Worm (Caenorhabditis elegans) whole organism, L4 larva: ENCODE measurements around the gene M02B1.3.
"Not testable (repeated sequence)": the region's sequence is repeated elsewhere in the genome, so short reads cannot be mapped to it uniquely, and the experiment has no call there.

Experiments
- D1046.2 ChIP-seq: fragments of 200-800 bp; sonication (Bioruptor generic); IDR thresholded peaks from 2 replicates; pipeline ENCODE4 v1.3.6; 2022; ENCODE audit warnings: missing genetic modification characterization, missing compliant biosample characterization
- F26F4.8 ChIP-seq: fragments of 200-800 bp; sonication (Bioruptor generic); conservative IDR thresholded peaks from 2 replicates; pipeline ENCODE4 v1.3.6; 2022; ENCODE audit warnings: missing genetic modification characterization, missing compliant biosample characterization
- F44E2.7 ChIP-seq: fragments of 200-800 bp; sonication (Bioruptor generic); IDR thresholded peaks from 2 replicates; pipeline ENCODE4 v2.1.2; 2022; ENCODE audit warnings: missing genetic modification characterization, missing compliant biosample characterization
- F49E8.2 ChIP-seq: sonication (generic microtip); optimal IDR thresholded peaks from 2 replicates; lab custom pipeline; 2016; ENCODE audit warnings: missing compliant biosample characterization, mild to moderate bottlenecking, missing genetic modification characterization, borderline replicate concordance
- aha-1 ChIP-seq: fragments of 150-350 bp; peaks from one replicate; lab custom pipeline; 2014; ENCODE audit warnings: missing biosample characterization, missing genetic modification characterization
- ceh-20 ChIP-seq: fragments of 200-800 bp; sonication (Bioruptor generic); IDR thresholded peaks from 2 replicates; pipeline ENCODE4 v1.3.6; 2022; ENCODE audit warnings: missing genetic modification reagents, missing genetic modification characterization, missing compliant biosample characterization
- ceh-44 ChIP-seq: fragments of 200-800 bp; sonication (Bioruptor generic); IDR thresholded peaks from 2 replicates; pipeline ENCODE4 v1.3.6; 2022; ENCODE audit warnings: missing genetic modification reagents, missing genetic modification characterization, missing compliant biosample characterization
- cey-2 ChIP-seq: sonication (generic microtip); optimal IDR thresholded peaks from 3 replicates; lab custom pipeline; 2017; ENCODE audit warnings: missing genetic modification characterization, mild to moderate bottlenecking, missing compliant biosample characterization, antibody characterized with exemption, borderline replicate concordance; ENCODE audit not compliant: insufficient read depth
- ctbp-1 ChIP-seq: fragments of 200-800 bp; sonication (Bioruptor generic); IDR thresholded peaks from 2 replicates; pipeline ENCODE4 v1.3.6; 2022; ENCODE audit warnings: missing genetic modification reagents, missing genetic modification characterization, missing compliant biosample characterization
- daf-16 ChIP-seq, 3 experiments: sonication (generic microtip); optimal IDR thresholded peaks; 2 replicates each; lab custom pipeline; 2016 to 2017; ENCODE audit warnings: missing genetic modification characterization in 3 of 3, missing genetic modification reagents in 3 of 3, mild to moderate bottlenecking in 2 of 3, missing compliant biosample characterization in 2 of 3, missing biosample characterization in 1 of 3, moderate library complexity in 1 of 3
- daf-19 ChIP-seq: fragments of 200-800 bp; sonication (Bioruptor generic); conservative IDR thresholded peaks from 2 replicates; pipeline ENCODE4 v1.3.6; 2022; ENCODE audit warnings: missing genetic modification characterization, missing compliant biosample characterization
- daf-8 ChIP-seq: fragments of 200-800 bp; sonication (Bioruptor generic); IDR thresholded peaks from 2 replicates; pipeline ENCODE4 v1.3.6; 2022; ENCODE audit warnings: missing genetic modification characterization, missing compliant biosample characterization
- dmd-6 ChIP-seq: fragments of 200-800 bp; sonication (Bioruptor generic); IDR thresholded peaks from 2 replicates; pipeline ENCODE4 v1.3.6; 2022; ENCODE audit warnings: missing genetic modification reagents, missing genetic modification characterization, missing compliant biosample characterization
- dmd-9 ChIP-seq: fragments of 200-800 bp; sonication (Bioruptor generic); IDR thresholded peaks from 2 replicates; pipeline ENCODE4 v1.3.6; 2022; ENCODE audit warnings: missing genetic modification reagents, missing genetic modification characterization, missing compliant biosample characterization
- dve-1 ChIP-seq: sonication (generic microtip); optimal IDR thresholded peaks from 2 replicates; lab custom pipeline; 2017; ENCODE audit warnings: antibody characterized with exemption, mild to moderate bottlenecking, missing genetic modification characterization, missing compliant biosample characterization; ENCODE audit not compliant: insufficient read depth
- fkh-10 ChIP-seq: fragments of 150-350 bp; optimal IDR thresholded peaks from 2 replicates; lab custom pipeline; 2014; ENCODE audit warnings: missing biosample characterization, missing genetic modification reagents, missing genetic modification characterization
- fos-1 ChIP-seq: fragments of 150-350 bp; optimal IDR thresholded peaks from 2 replicates; lab custom pipeline; 2014; ENCODE audit warnings: missing biosample characterization, missing genetic modification characterization
- gei-8 ChIP-seq: fragments of 200-800 bp; sonication (Bioruptor generic); optimal IDR thresholded peaks from 2 replicates; lab custom pipeline; 2018; ENCODE audit warnings: mild to moderate bottlenecking, missing genetic modification characterization, missing compliant biosample characterization
- hif-1 ChIP-seq, 2 experiments: sonication (generic microtip); optimal IDR thresholded peaks; 2 replicates each; lab custom pipeline; 2016 to 2017; ENCODE audit warnings: missing compliant biosample characterization in 2 of 2, missing genetic modification characterization in 2 of 2, missing genetic modification reagents in 2 of 2, missing genotype in 2 of 2, mild to moderate bottlenecking in 1 of 2
- hlh-11 ChIP-seq: fragments of 200-800 bp; sonication (Bioruptor generic); optimal IDR thresholded peaks from 2 replicates; lab custom pipeline; 2018; ENCODE audit warnings: mild to moderate bottlenecking, missing genetic modification characterization, missing compliant biosample characterization
- lim-7 ChIP-seq: fragments of 200-800 bp; sonication (Bioruptor generic); IDR thresholded peaks from 2 replicates; pipeline ENCODE4 v1.3.6; 2022; ENCODE audit warnings: missing genetic modification characterization, missing compliant biosample characterization
- lin-15B ChIP-seq: fragments of 150-350 bp; sonication (generic microtip); optimal IDR thresholded peaks from 3 replicates; lab custom pipeline; 2014; ENCODE audit warnings: missing biosample characterization, missing genetic modification characterization
- lin-38 ChIP-seq: fragments of 200-800 bp; sonication (Bioruptor generic); IDR thresholded peaks from 2 replicates; pipeline ENCODE4 v1.3.6; 2022; ENCODE audit warnings: missing genetic modification reagents, missing genetic modification characterization, missing compliant biosample characterization
- lin-39 ChIP-seq: fragments of 150-350 bp; optimal IDR thresholded peaks from 2 replicates; lab custom pipeline; 2014; ENCODE audit warnings: missing biosample characterization, missing genetic modification reagents, missing genetic modification characterization
- lsy-2 ChIP-seq, 2 experiments: fragments of 150-350 bp in 1 of 2; sonication (generic microtip) in 1 of 2; optimal IDR thresholded peaks; 2 replicates each; lab custom pipeline; 2014 to 2017; ENCODE audit warnings: missing biosample characterization in 2 of 2, missing genetic modification characterization in 2 of 2
- madf-5 ChIP-seq, 2 experiments: fragments of 200-800 bp; sonication (Bioruptor generic); IDR thresholded peaks; 2 replicates each; pipeline ENCODE4 v1.3.6; 2022; ENCODE audit warnings: missing compliant biosample characterization in 2 of 2, missing genetic modification characterization in 2 of 2
- mes-2 ChIP-seq: sonication (generic microtip); optimal IDR thresholded peaks from 2 replicates; lab custom pipeline; 2016; ENCODE audit warnings: missing genotype, mild to moderate bottlenecking, missing genetic modification characterization, missing compliant biosample characterization; ENCODE audit not compliant: poor library complexity, severe bottlenecking
- nhr-10 ChIP-seq: fragments of 150-350 bp; optimal IDR thresholded peaks from 2 replicates; lab custom pipeline; 2014; ENCODE audit warnings: missing biosample characterization, missing genetic modification characterization
- nhr-102 ChIP-seq: sonication (generic microtip); optimal IDR thresholded peaks from 2 replicates; lab custom pipeline; 2016; ENCODE audit warnings: mild to moderate bottlenecking, missing genetic modification characterization, moderate library complexity, missing compliant biosample characterization
- nhr-237 ChIP-seq: sonication (generic microtip); optimal IDR thresholded peaks from 2 replicates; lab custom pipeline; 2017; ENCODE audit warnings: missing biosample characterization, missing genetic modification characterization
- nhr-25 ChIP-seq: sonication (generic microtip); optimal IDR thresholded peaks from 2 replicates; lab custom pipeline; 2017; ENCODE audit warnings: missing genetic modification characterization, mild to moderate bottlenecking, missing compliant biosample characterization, antibody characterized with exemption, moderate library complexity, borderline replicate concordance; ENCODE audit not compliant: insufficient read depth
- nhr-28 ChIP-seq: fragments of 150-350 bp; optimal IDR thresholded peaks from 2 replicates; lab custom pipeline; 2014; ENCODE audit warnings: missing biosample characterization, missing genetic modification characterization
- nhr-41 ChIP-seq: fragments of 200-800 bp; sonication (Bioruptor generic); IDR thresholded peaks from 2 replicates; pipeline ENCODE4 v1.3.6; 2022; ENCODE audit warnings: missing genetic modification reagents, missing genetic modification characterization, missing compliant biosample characterization
- nhr-42 ChIP-seq: fragments of 200-800 bp; sonication (Bioruptor generic); IDR thresholded peaks from 2 replicates; pipeline ENCODE4 v1.3.6; 2022; ENCODE audit warnings: missing genetic modification characterization, missing compliant biosample characterization
- nhr-48 ChIP-seq: sonication (generic microtip); optimal IDR thresholded peaks from 2 replicates; lab custom pipeline; 2016; ENCODE audit warnings: mild to moderate bottlenecking, missing genetic modification characterization, missing compliant biosample characterization
- pqm-1 ChIP-seq: sonication (generic microtip); optimal IDR thresholded peaks from 2 replicates; lab custom pipeline; 2017; ENCODE audit warnings: missing biosample characterization, missing genetic modification characterization
- set-16 ChIP-seq: fragments of 200-800 bp; sonication (Bioruptor generic); IDR thresholded peaks from 2 replicates; pipeline ENCODE4 v1.3.6; 2022; ENCODE audit warnings: missing genetic modification reagents, missing genetic modification characterization, missing compliant biosample characterization
- spr-1 ChIP-seq: sonication (generic microtip); optimal IDR thresholded peaks from 2 replicates; lab custom pipeline; 2016; ENCODE audit warnings: mild to moderate bottlenecking, missing genetic modification characterization, missing compliant biosample characterization
- tra-1 ChIP-seq: fragments of 200-800 bp; sonication (Bioruptor generic); IDR thresholded peaks from 2 replicates; pipeline ENCODE4 v1.3.6; 2022; ENCODE audit warnings: missing genetic modification reagents, missing genetic modification characterization, missing compliant biosample characterization
- unc-130 ChIP-seq: sonication (generic microtip); optimal IDR thresholded peaks from 2 replicates; lab custom pipeline; 2016; ENCODE audit warnings: missing genetic modification reagents, missing genetic modification characterization, missing compliant biosample characterization
- unc-62 ChIP-seq, 3 experiments: fragments of 150-350 bp in 1 of 3; sonication (generic microtip); optimal IDR thresholded peaks in 2 of 3; peaks in 1 of 3; 1 replicate in 1 of 3; 2 replicates in 2 of 3; lab custom pipeline; 2014 to 2017; ENCODE audit warnings: missing biosample characterization in 3 of 3, missing genetic modification characterization in 3 of 3, missing genetic modification reagents in 3 of 3, missing genotype in 1 of 3
- zag-1 ChIP-seq: fragments of 150-350 bp; optimal IDR thresholded peaks from 2 replicates; lab custom pipeline; 2014; ENCODE audit warnings: missing biosample characterization, missing genetic modification characterization
- zfp-2 ChIP-seq: sonication (generic microtip); optimal IDR thresholded peaks from 2 replicates; lab custom pipeline; 2016; ENCODE audit warnings: mild to moderate bottlenecking, missing genetic modification characterization, missing compliant biosample characterization
- zfp-3 ChIP-seq: fragments of 200-800 bp; sonication (Bioruptor generic); conservative IDR thresholded peaks from 2 replicates; pipeline ENCODE4 v1.3.6; 2022; ENCODE audit warnings: missing genetic modification reagents, missing genetic modification characterization, missing compliant biosample characterization
- ztf-7 ChIP-seq: fragments of 150-350 bp; optimal IDR thresholded peaks from 2 replicates; lab custom pipeline; 2014; ENCODE audit warnings: missing biosample characterization, missing genetic modification characterization

Gene M02B1.3

DNA sequence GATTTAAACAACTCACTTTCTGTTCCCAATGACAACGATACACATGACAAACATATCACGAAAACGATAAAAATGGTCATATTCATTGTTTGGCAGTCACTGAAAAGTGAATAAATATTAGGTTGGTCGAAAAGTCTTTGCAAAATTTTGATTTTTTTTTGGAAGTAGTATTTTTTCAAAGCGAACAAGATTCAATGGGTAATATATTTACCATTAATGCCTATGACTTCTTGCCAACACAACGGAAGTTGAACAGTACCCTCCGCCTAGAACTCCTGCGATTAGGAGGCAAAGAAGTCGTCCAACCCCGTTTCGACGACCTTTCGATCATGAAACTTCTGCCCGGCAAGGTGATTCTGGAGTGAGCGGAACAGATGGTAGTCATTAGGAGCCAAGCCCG lies 39.0 kb downstream of the M02B1.3 start, which contains the start of gene ZK896.1:
Gene ZK896.1, minus strand, starts transcription at position 101 of the 400 bp plus-strand sequence.
- not testable (repeated sequence) for TF ChIP-seq D1046.2; ctbp-1; unc-130 (GFP tag; lab: Kevin White, UChicago)

- peak; percentile 32; the same call in 1 of the 2 replicates for TF ChIP-seq dmd-6
- no peak for TF ChIP-seq lin-15B
- no peak for TF ChIP-seq zfp-3
- no peak for TF ChIP-seq daf-16 (GFP tag; optimal IDR thresholded peaks at IDR 0.05; lab: Kevin White, UChicago)
- TF ChIP-seq daf-16 (tag; optimal IDR thresholded peaks at IDR 0.05; lab: Kevin White, UChicago), result peak; percentile 46
- TF ChIP-seq madf-5 (GFP tag; IDR thresholded peaks at IDR 0.05; lab: Robert Waterston, UW), result no peak
- TF ChIP-seq aha-1 (tag; lab: Kevin White, UChicago), result peak; percentile 12
- peak; percentile 24 for TF ChIP-seq nhr-28 (tag; lab: Kevin White, UChicago)
- peak; percentile 64 for TF ChIP-seq pqm-1
Observed at ce11 chrIV:12876558-12876957, 40.2 kb downstream of the M02B1.3 start.

DNA sequence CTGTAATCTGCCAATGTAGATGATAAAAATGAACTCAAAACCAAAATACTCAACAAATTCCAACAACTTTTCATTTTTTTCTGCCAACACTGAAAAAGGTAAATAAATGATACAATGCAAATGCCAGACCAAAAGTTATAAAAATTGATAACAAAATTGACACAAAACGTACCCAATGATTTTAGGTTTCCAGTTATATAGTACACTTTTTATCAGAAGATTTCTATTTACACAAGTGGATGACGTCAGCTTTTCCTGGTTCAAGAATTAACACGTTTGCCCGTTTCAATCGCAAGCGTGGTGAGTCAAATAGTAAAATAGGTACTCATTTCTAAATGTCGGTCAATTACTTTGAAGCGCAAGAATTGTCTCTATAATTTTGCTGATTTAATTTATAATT lies 43.2 kb downstream of the M02B1.3 start, which contains the start of gene ZK896.5:
Gene ZK896.5, minus strand, starts transcription at position 89 of the 400 bp plus-strand sequence.
- TF ChIP-seq lin-15B, result no peak
- peak; percentile 13 for TF ChIP-seq nhr-28 (tag; lab: Kevin White, UChicago)
- peak in 1 of 2 experiments; percentile 9 for TF ChIP-seq unc-62 (GFP tag; optimal IDR thresholded peaks at IDR 0.05 in 1 of 2; lab: Kevin White, UChicago)
- TF ChIP-seq unc-62 (tag; optimal IDR thresholded peaks at IDR 0.05; lab: Kevin White, UChicago), result no peak
- no peak for TF ChIP-seq lin-39 (tag; lab: Kevin White, UChicago)
- TF ChIP-seq ctbp-1, result no peak
- TF ChIP-seq lsy-2 (tag; optimal IDR thresholded peaks at IDR 0.05; lab: Kevin White, UChicago), result no peak
- TF ChIP-seq hif-1 (tag; optimal IDR thresholded peaks at IDR 0.05; lab: Kevin White, UChicago), result no peak
- TF ChIP-seq nhr-102, result no peak
- TF ChIP-seq fos-1 (tag; lab: Kevin White, UChicago), result no peak
- no peak for TF ChIP-seq daf-19
- no peak for TF ChIP-seq nhr-42 (GFP tag; lab: Robert Waterston, UW)
- peak; percentile 45 for TF ChIP-seq pqm-1
- TF ChIP-seq F49E8.2, result no peak
- peak; percentile 74 for TF ChIP-seq nhr-48 (tag; lab: Kevin White, UChicago)
- TF ChIP-seq daf-16 (GFP tag; optimal IDR thresholded peaks at IDR 0.05; lab: Kevin White, UChicago), result no peak
- peak; percentile 65 for TF ChIP-seq daf-16 (tag; optimal IDR thresholded peaks at IDR 0.05; lab: Kevin White, UChicago)
- TF ChIP-seq ceh-20, result no peak
- TF ChIP-seq aha-1 (tag; lab: Kevin White, UChicago), result peak; percentile 44
- no peak for TF ChIP-seq lin-38 (GFP tag; lab: Robert Waterston, UW)
- no peak for TF ChIP-seq set-16 (GFP tag; lab: Robert Waterston, UW)
- TF ChIP-seq tra-1 (GFP tag; lab: Robert Waterston, UW), result no peak
- no peak for TF ChIP-seq ztf-7
- no peak for TF ChIP-seq zfp-2 (tag; lab: Kevin White, UChicago)
- TF ChIP-seq dve-1 (tag; lab: Kevin White, UChicago), result peak; percentile 53
- TF ChIP-seq nhr-25, result no peak
- TF ChIP-seq dmd-9 (GFP tag; lab: Robert Waterston, UW), result no peak
- TF ChIP-seq mes-2 (tag; lab: Kevin White, UChicago), result no peak
- TF ChIP-seq hlh-11 (tag; lab: Kevin White, UChicago), result peak; percentile 23
- TF ChIP-seq unc-130 (GFP tag; lab: Kevin White, UChicago), result no peak
- TF ChIP-seq lim-7 (GFP tag; lab: Robert Waterston, UW), result no peak
- no peak for TF ChIP-seq fkh-10 (GFP tag; lab: Kevin White, UChicago)
- no peak for TF ChIP-seq spr-1 (tag; lab: Kevin White, UChicago)
- TF ChIP-seq nhr-10 (tag; lab: Kevin White, UChicago), result no peak
- no peak for TF ChIP-seq nhr-237 (tag; lab: Kevin White, UChicago)
- TF ChIP-seq zag-1 (tag; lab: Kevin White, UChicago), result no peak
- TF ChIP-seq F44E2.7 (GFP tag; lab: Robert Waterston, UW), result no peak
- no peak for TF ChIP-seq daf-8 (GFP tag; lab: Robert Waterston, UW)
- TF ChIP-seq gei-8 (GFP tag; lab: Kevin White, UChicago), result no peak
- TF ChIP-seq nhr-41 (GFP tag; lab: Robert Waterston, UW), result no peak
- no peak for TF ChIP-seq ceh-44 (GFP tag; lab: Robert Waterston, UW)
- peak; percentile 90 for TF ChIP-seq dmd-6
- TF ChIP-seq cey-2 (tag; lab: Kevin White, UChicago), result no peak
- no peak for TF ChIP-seq F26F4.8 (GFP tag; lab: Robert Waterston, UW)
